Worm (Caenorhabditis elegans): Measurements from ENCODE around the gene arrd-23.

- TF ChIP-seq him-1 (tag; optimal IDR thresholded peaks at IDR 0.05) = no peak
- no peak for TF ChIP-seq W03F9.2 (tag; optimal IDR thresholded peaks at IDR 0.05)
- no peak for TF ChIP-seq dao-5 (tag; optimal IDR thresholded peaks at IDR 0.05)
Measured at ce11 chrX:4890159-4890558, 4.4 kb downstream of the arrd-23 start, which contains the start of gene T07F12.2.
